Worm (Caenorhabditis elegans): ENCODE data around the gene his-38.

The his-38 gene

ce11 chrX:7291810-7292209, 17.9 kb downstream of the his-38 start, which contains the start of gene lron-7:
Gene lron-7, plus strand, starts transcription at chrX:7292132.
- TF ChIP-seq lsy-2 (tag; optimal IDR thresholded peaks at IDR 0.05) (no peak), fos-1 (tag; optimal IDR thresholded peaks at IDR 0.05) (peak; percentile 40), crh-2 (tag; optimal IDR thresholded peaks at IDR 0.05) (peak; percentile 38)

DNA sequence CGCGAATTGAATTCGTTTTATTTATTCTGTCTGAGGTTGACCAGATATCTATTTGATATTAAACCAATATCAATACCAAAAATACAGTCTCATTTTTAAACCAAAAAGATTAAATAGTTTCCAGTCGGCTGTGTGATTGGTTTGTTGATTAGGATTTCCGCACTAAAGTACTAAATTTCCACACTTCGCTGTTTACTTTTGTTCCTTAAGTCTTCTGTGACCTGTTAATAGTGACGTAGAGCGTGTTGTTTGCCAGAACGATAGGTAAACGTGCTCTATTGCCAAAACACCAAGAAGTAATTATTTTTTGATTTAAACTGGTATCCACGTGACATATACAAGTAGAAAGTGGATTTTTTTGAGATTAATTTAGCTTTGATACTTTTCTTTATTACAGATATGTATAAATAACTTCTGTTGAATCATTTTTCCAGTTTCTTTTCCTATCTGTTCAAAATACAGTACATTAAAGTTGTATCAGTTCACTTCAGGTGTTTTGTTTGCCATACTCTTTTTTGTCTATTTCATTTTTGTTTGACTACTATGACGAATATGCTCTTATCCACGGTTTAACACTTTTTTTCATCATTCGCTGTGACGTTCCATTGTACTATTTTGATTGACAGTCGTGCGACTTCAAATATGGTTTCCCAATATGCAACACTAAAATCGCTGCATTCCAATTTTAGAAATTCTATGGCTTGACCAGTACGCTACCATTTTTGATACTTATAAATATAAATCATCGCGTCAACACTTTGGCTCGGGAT, 18.6 kb downstream of the his-38 start:
- TF ChIP-seq ztf-1 (GFP tag; conservative IDR thresholded peaks at IDR 0.05) = no peak
- TF ChIP-seq unc-39 (tag; optimal IDR thresholded peaks at IDR 0.05) = no peak
- TF ChIP-seq dmd-4 (tag; optimal IDR thresholded peaks at IDR 0.05) = no peak
- TF ChIP-seq nhr-129 (tag; optimal IDR thresholded peaks at IDR 0.05) = peak; percentile 11
- TF ChIP-seq F13H6.1 (tag; optimal IDR thresholded peaks at IDR 0.05) = peak; percentile 7
- no peak for TF ChIP-seq snpc-4 (tag; optimal IDR thresholded peaks at IDR 0.05)
- TF ChIP-seq blmp-1 (tag; optimal IDR thresholded peaks at IDR 0.05; ENCODE audit: insufficient read depth) = no peak
- TF ChIP-seq nhr-10 (tag; optimal IDR thresholded peaks at IDR 0.05) = no peak

- TF ChIP-seq ceh-16 (tag; optimal IDR thresholded peaks at IDR 0.05) = no peak
- no peak for TF ChIP-seq nhr-6 (tag; optimal IDR thresholded peaks at IDR 0.05)
- no peak for TF ChIP-seq skn-1 (tag; optimal IDR thresholded peaks at IDR 0.05)
- TF ChIP-seq R02D3.7 (tag; optimal IDR thresholded peaks at IDR 0.05) = no peak
- no peak for TF ChIP-seq nhr-237 (tag; optimal IDR thresholded peaks at IDR 0.05)
- TF ChIP-seq dmd-4 (tag; optimal IDR thresholded peaks at IDR 0.05) = no peak
- no peak for TF ChIP-seq aly-2 (tag; optimal IDR thresholded peaks at IDR 0.05)
- no peak for TF ChIP-seq lsy-2 (tag; optimal IDR thresholded peaks at IDR 0.05)
Observed at ce11 chrX:7289565-7289964, 20.1 kb downstream of the his-38 start.

DNA sequence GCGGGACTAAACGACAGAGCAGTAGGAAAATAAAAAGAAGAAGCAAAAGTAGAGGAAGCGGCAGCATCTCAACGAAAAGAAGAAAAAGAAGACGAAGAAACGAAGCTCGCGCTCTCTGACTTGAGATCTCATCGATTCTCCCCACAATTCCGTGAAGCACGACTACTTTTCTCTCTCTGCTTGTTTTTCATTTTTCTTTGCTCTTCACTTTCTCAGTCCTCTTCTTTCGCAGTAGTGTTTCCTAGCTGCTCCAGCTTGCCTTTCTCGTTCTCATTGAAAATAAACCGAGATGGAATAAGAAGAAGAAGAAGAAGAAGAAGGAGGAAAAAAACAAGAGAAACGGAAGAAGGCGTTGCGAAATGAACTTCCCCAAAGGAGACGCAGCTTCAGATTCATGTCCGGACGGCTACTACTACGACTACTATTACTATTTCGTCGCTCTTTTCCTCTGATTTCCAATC, 24.9 kb downstream of the his-38 start:
- TF ChIP-seq egl-27 (tag; optimal IDR thresholded peaks at IDR 0.05) (peak; percentile 62), elt-1 (tag; optimal IDR thresholded peaks at IDR 0.05) (no peak), elt-3 (tag; optimal IDR thresholded peaks at IDR 0.05) (no peak), nhr-129 (tag; optimal IDR thresholded peaks at IDR 0.05) (peak; percentile 67), nhr-10 (tag; optimal IDR thresholded peaks at IDR 0.05) (no peak), zag-1 (tag; optimal IDR thresholded peaks at IDR 0.05) (peak; percentile 87), nhr-23 (tag; optimal IDR thresholded peaks at IDR 0.05) (no peak), nhr-12 (tag; optimal IDR thresholded peaks at IDR 0.05) (no peak), mab-5 (tag; optimal IDR thresholded peaks at IDR 0.05) (peak; percentile 16), unc-39 (tag; optimal IDR thresholded peaks at IDR 0.05) (peak; percentile 82), lin-13 (GFP tag; optimal IDR thresholded peaks at IDR 0.05) (peak; percentile 24), nhr-25 (tag; optimal IDR thresholded peaks at IDR 0.05) (no peak), nhr-237 (tag; optimal IDR thresholded peaks at IDR 0.05) (no peak), unc-62 (GFP tag; optimal IDR thresholded peaks at IDR 0.05) (no peak), unc-55 (GFP tag; optimal IDR thresholded peaks at IDR 0.05) (peak; percentile 85), dmd-4 (tag; optimal IDR thresholded peaks at IDR 0.05) (no peak), mdl-1 (tag; optimal IDR thresholded peaks at IDR 0.05) (peak in 1 of 2 experiments; percentile 23), ZK546.5 (tag; optimal IDR thresholded peaks at IDR 0.05) (no peak), sem-4 (tag; optimal IDR thresholded peaks at IDR 0.05) (peak; percentile 32), peb-1 (tag; optimal IDR thresholded peaks at IDR 0.05) (no peak), F13H6.1 (tag; optimal IDR thresholded peaks at IDR 0.05) (peak; percentile 83), sma-3 (GFP tag; optimal IDR thresholded peaks at IDR 0.05) (no peak), sma-9 (GFP tag; optimal IDR thresholded peaks at IDR 0.05) (peak; percentile 22), sma-9 (tag; optimal IDR thresholded peaks at IDR 0.05) (no peak), alr-1 (tag; optimal IDR thresholded peaks at IDR 0.05) (no peak), ztf-1 (GFP tag; conservative IDR thresholded peaks at IDR 0.05) (no peak), crh-2 (tag; optimal IDR thresholded peaks at IDR 0.05) (peak; percentile 68), ztf-4 (tag; optimal IDR thresholded peaks at IDR 0.05) (no peak), lin-11 (tag; optimal IDR thresholded peaks at IDR 0.05) (no peak), Y55F3AM.14 (GFP tag; optimal IDR thresholded peaks at IDR 0.05) (peak; percentile 49), lsy-2 (tag; optimal IDR thresholded peaks at IDR 0.05) (peak in 1 of 2 experiments; percentile 54), R02D3.7 (tag; optimal IDR thresholded peaks at IDR 0.05) (no peak), snpc-4 (tag; optimal IDR thresholded peaks at IDR 0.05) (peak; percentile 13), gmeb-1 (tag; optimal IDR thresholded peaks at IDR 0.05) (no peak), nhr-21 (tag; optimal IDR thresholded peaks at IDR 0.05) (no peak), fos-1 (tag; optimal IDR thresholded peaks at IDR 0.05) (no peak), ceh-16 (tag; optimal IDR thresholded peaks at IDR 0.05) (no peak), mbf-1 (tag; optimal IDR thresholded peaks at IDR 0.05) (no peak), aly-2 (tag; optimal IDR thresholded peaks at IDR 0.05) (no peak), blmp-1 (tag; optimal IDR thresholded peaks at IDR 0.05; ENCODE audit: insufficient read depth) (no peak), ztf-11 (tag; optimal IDR thresholded peaks at IDR 0.05) (no peak), ceh-82 (tag; optimal IDR thresholded peaks at IDR 0.05) (no peak), ama-1 (optimal IDR thresholded peaks at IDR 0.05) (no peak)

Measured in whole organism, L2 larva.